Worm (Caenorhabditis elegans) whole organism, late embryonic: ENCODE results near the gene ZK105.11.

Experiments
- mec-3 ChIP-seq: sonication (generic microtip); optimal IDR thresholded peaks from 2 replicates; lab custom pipeline; 2016; ENCODE audit warnings: borderline replicate concordance, missing genetic modification characterization, missing compliant biosample characterization
- pha-4 ChIP-seq: fragments of 150-350 bp; optimal IDR thresholded peaks from 2 replicates; lab custom pipeline; 2018; ENCODE audit warnings: missing biosample characterization, missing genetic modification reagents, missing genetic modification characterization

DNA sequence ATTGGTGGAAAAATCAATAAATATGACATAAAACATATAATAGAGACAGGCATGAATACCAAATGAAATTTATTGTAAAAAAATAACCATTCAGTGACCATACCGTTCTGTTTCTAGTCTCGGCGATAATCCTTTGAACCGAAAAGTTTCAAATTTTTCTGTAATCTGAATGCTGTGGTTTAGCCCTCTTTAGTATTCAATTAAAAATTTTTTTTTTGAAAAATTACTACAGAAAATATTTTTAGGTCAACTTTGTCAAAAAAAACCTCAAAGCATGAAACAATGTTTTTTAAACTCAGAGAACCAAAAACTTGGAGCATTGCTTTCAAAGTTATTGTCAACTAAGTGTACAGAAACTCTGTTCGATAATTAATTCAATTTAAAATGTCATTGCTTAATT, at the start of gene ZK105.11:
- TF ChIP-seq mec-3 (tag; lab: Kevin White, UChicago): no peak
- TF ChIP-seq pha-4 (tag; lab: Kevin White, UChicago): no peak
